Fruit fly (Drosophila melanogaster) whole organism, embryonic: Measurements from ENCODE around the gene mthl6.

Experiments used
- B-H1 ChIP-seq: fragments of 200-800 bp; sonication (Bioruptor generic); IDR thresholded peaks from 3 replicates; pipeline ENCODE4 v1.3.6; 2022; ENCODE audit warnings: missing biosample characterization, missing genetic modification characterization
- B-H2 ChIP-seq: fragments of 200-800 bp; sonication (Bioruptor generic); optimal IDR thresholded peaks from 2 replicates; lab custom pipeline; 2018; ENCODE audit warnings: missing biosample characterization, mild to moderate bottlenecking, missing genetic modification characterization
- CG2889 ChIP-seq: fragments of 200-800 bp; sonication (Bioruptor generic); IDR thresholded peaks from 3 replicates; pipeline ENCODE4 v1.3.6; 2022; ENCODE audit warnings: missing biosample characterization, missing genetic modification characterization
- Camta ChIP-seq: fragments of 200-800 bp; sonication (Bioruptor generic); optimal IDR thresholded peaks from 2 replicates; lab custom pipeline; 2016; ENCODE audit warnings: missing biosample characterization, missing genetic modification characterization
- Dll ChIP-seq: fragments of 200-800 bp; sonication (Bioruptor generic); IDR thresholded peaks from 4 replicates; pipeline ENCODE4 v1.3.6; 2022; ENCODE audit warnings: missing biosample characterization, missing genetic modification characterization; ENCODE audit not compliant: partially characterized antibody
- Stat92E ChIP-seq, 3 experiments: fragments of >200 bp in 2 of 3; fragments of 200-800 bp in 1 of 3; sonication (Bioruptor generic) in 1 of 3; optimal IDR thresholded peaks; 2 replicates each; lab custom pipeline; 2017 to 2019; ENCODE audit warnings: missing biosample characterization in 3 of 3, missing genetic modification characterization in 3 of 3, mild to moderate bottlenecking in 1 of 3, moderate library complexity in 1 of 3
- Tbp ChIP-seq: fragments of >200 bp; optimal IDR thresholded peaks from 2 replicates; lab custom pipeline; 2018; ENCODE audit warnings: missing biosample characterization, missing genetic modification characterization
- maf-S ChIP-seq: fragments of 200-800 bp; sonication (Bioruptor generic); optimal IDR thresholded peaks from 2 replicates; lab custom pipeline; 2016; ENCODE audit warnings: missing biosample characterization, missing genetic modification characterization
- nom ChIP-seq: fragments of 200-800 bp; sonication (Bioruptor generic); optimal IDR thresholded peaks from 2 replicates; lab custom pipeline; 2017; ENCODE audit warnings: missing biosample characterization, missing genetic modification characterization, mild to moderate bottlenecking, moderate library complexity, missing genetic modification reagents
- sob ChIP-seq: fragments of 200-800 bp; sonication (Bioruptor generic); IDR thresholded peaks from 2 replicates; pipeline ENCODE4 v1.3.6; 2022; ENCODE audit warnings: missing biosample characterization, missing genetic modification characterization

DNA sequence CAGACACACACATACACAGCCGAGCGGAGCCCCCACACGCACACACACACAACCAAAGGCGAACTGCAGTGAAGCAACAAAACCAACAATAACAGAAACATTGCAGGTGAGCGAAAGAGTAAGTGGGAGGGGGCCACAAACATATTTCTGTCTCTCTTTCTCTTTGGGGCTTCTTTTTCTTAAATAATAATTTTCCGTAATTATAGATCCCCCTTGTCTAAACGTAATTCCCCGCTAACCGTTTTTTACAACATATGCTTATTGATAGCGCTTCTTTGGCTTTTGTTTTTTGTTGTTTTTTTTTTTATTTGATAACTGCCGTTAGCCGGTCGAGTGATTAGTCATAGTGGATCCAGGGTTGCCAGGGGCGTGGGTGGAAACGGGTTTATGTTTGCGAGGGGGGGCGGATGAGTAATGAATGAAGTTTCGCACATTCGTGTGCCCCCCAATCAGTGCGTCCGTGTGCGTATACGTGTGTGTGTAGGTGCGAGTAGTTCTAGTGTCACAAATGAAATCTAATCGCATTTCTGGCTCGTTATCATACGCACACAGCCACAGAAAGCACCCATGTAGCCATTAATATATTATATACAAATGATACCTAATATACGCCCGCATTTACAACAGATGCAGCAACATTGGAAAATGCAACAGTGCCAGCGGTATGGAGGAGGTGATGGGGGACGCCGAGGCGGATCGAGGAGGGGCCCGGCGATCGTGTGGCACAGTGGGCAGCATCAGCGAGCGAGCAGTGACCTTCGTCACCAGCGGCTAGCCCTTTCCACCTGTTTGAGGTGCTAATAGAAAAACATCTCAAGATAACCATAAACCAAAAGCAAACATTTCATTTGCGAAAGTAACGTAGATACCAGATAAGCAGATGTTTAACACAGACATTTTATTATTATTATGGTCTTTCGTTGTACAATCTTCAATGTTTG lies 43.6 kb downstream of the mthl6 start:
- no peak for TF ChIP-seq Tbp
- TF ChIP-seq nom (GFP tag; lab: Kevin White, UChicago), result no peak
- no peak for TF ChIP-seq Camta (GFP tag; lab: Kevin White, UChicago)
- TF ChIP-seq Stat92E (GFP tag; optimal IDR thresholded peaks at IDR 0.05; lab: Kevin White, UChicago), result no peak
- no peak for TF ChIP-seq Dll (GFP tag; lab: Robert Waterston, UW)
- no peak for TF ChIP-seq B-H2
- no peak for TF ChIP-seq maf-S (GFP tag; lab: Kevin White, UChicago)
- TF ChIP-seq B-H1 (GFP tag; lab: Robert Waterston, UW), result no peak; the same call in 2 of the 3 replicates
- TF ChIP-seq sob (GFP tag; lab: Robert Waterston, UW), result peak; percentile 27; the same call in 1 of the 2 replicates
- 0 out of 3 replicates have a peak, but pooled peaks have one; percentile 17 for TF ChIP-seq CG2889 (GFP tag; lab: Robert Waterston, UW)
